Fruit fly (Drosophila melanogaster) whole organism, embryonic: ENCODE measurements around the gene gish.

ENCODE experiments used
- Atf-2 ChIP-seq: fragments of 200-800 bp; sonication (Bioruptor generic); optimal IDR thresholded peaks from 2 replicates; lab custom pipeline; 2016; ENCODE audit warnings: missing biosample characterization, missing genetic modification characterization
- BEAF-32 ChIP-seq: fragments of 200-800 bp; sonication (Bioruptor generic); optimal IDR thresholded peaks from 3 replicates; lab custom pipeline; 2017; ENCODE audit warnings: missing biosample characterization, missing genetic modification characterization, mild to moderate bottlenecking, moderate library complexity, missing genetic modification reagents
- Bgb ChIP-seq: fragments of 200-800 bp; sonication (Bioruptor generic); IDR thresholded peaks from 2 replicates; pipeline ENCODE4 v1.3.6; 2022; ENCODE audit warnings: missing biosample characterization, missing genetic modification characterization; ENCODE audit not compliant: partially characterized antibody
- CG13287 ChIP-seq: fragments of 200-800 bp; sonication (Bioruptor generic); IDR thresholded peaks from 2 replicates; pipeline ENCODE4 v1.3.6; 2022; ENCODE audit warnings: missing biosample characterization, missing genetic modification characterization; ENCODE audit not compliant: partially characterized antibody
- CG13624 ChIP-seq: fragments of 200-800 bp; sonication (Bioruptor generic); optimal IDR thresholded peaks from 2 replicates; lab custom pipeline; 2016; ENCODE audit warnings: missing biosample characterization, missing genetic modification characterization
- CG13894 ChIP-seq: fragments of 200-800 bp; sonication (Bioruptor generic); optimal IDR thresholded peaks from 3 replicates; lab custom pipeline; 2018; ENCODE audit warnings: missing biosample characterization, mild to moderate bottlenecking, missing genetic modification characterization, moderate library complexity
- CG14050 ChIP-seq: fragments of 200-800 bp; sonication (Bioruptor generic); IDR thresholded peaks from 3 replicates; pipeline ENCODE4 v1.3.6; 2022; ENCODE audit warnings: missing biosample characterization, missing genetic modification characterization
- CG16863 ChIP-seq: fragments of 200-800 bp; sonication (Bioruptor generic); optimal IDR thresholded peaks from 3 replicates; lab custom pipeline; 2016; ENCODE audit warnings: missing biosample characterization, missing genetic modification characterization
- CG17568 ChIP-seq: fragments of 200-800 bp; sonication (Bioruptor generic); optimal IDR thresholded peaks from 2 replicates; lab custom pipeline; 2018; ENCODE audit warnings: missing biosample characterization, mild to moderate bottlenecking, missing genetic modification characterization, moderate library complexity
- CG17829 ChIP-seq: fragments of 200-800 bp; optimal IDR thresholded peaks from 2 replicates; lab custom pipeline; 2019; ENCODE audit warnings: missing biosample characterization, mild to moderate bottlenecking, missing genetic modification characterization, moderate library complexity
- CG1792 ChIP-seq: fragments of 200-800 bp; sonication (Bioruptor generic); optimal IDR thresholded peaks from 2 replicates; lab custom pipeline; 2016; ENCODE audit warnings: missing biosample characterization, missing genetic modification characterization
- CG18599 ChIP-seq: fragments of 200-800 bp; sonication (Bioruptor generic); optimal IDR thresholded peaks from 3 replicates; lab custom pipeline; 2017; ENCODE audit warnings: missing biosample characterization, missing genetic modification characterization, mild to moderate bottlenecking, moderate library complexity, missing genetic modification reagents
- CG2199 ChIP-seq: fragments of 200-800 bp; sonication (Bioruptor generic); IDR thresholded peaks from 3 replicates; pipeline ENCODE4 v1.3.6; 2022; ENCODE audit warnings: missing biosample characterization, missing genetic modification characterization
- CG2712 ChIP-seq: fragments of 200-800 bp; optimal IDR thresholded peaks from 3 replicates; lab custom pipeline; 2019; ENCODE audit warnings: missing biosample characterization, mild to moderate bottlenecking, missing genetic modification characterization, moderate library complexity
- CG31441 ChIP-seq: fragments of 200-800 bp; sonication (Bioruptor generic); IDR thresholded peaks from 2 replicates; pipeline ENCODE4 v1.3.6; 2022; ENCODE audit warnings: missing biosample characterization, missing genetic modification characterization
- CG33213 ChIP-seq: fragments of 200-800 bp; sonication (Bioruptor generic); optimal IDR thresholded peaks from 3 replicates; lab custom pipeline; 2016; ENCODE audit warnings: missing biosample characterization, missing genetic modification characterization
- CG42726 ChIP-seq: fragments of 200-800 bp; sonication (Bioruptor generic); IDR thresholded peaks from 2 replicates; pipeline ENCODE4 v1.3.6; 2022; ENCODE audit warnings: missing biosample characterization, missing genetic modification characterization; ENCODE audit not compliant: partially characterized antibody
- CG6254 ChIP-seq: fragments of 200-800 bp; sonication (Bioruptor generic); optimal IDR thresholded peaks from 3 replicates; lab custom pipeline; 2017; ENCODE audit warnings: mild to moderate bottlenecking, missing biosample characterization, missing genetic modification reagents, missing genetic modification characterization
- CG7963 ChIP-seq: fragments of 200-800 bp; sonication (Bioruptor generic); IDR thresholded peaks from 3 replicates; pipeline ENCODE4 v1.3.6; 2022; ENCODE audit warnings: missing biosample characterization, missing genetic modification characterization; ENCODE audit not compliant: partially characterized antibody
- CG7987 ChIP-seq: fragments of 200-800 bp; sonication (Bioruptor generic); optimal IDR thresholded peaks from 2 replicates; lab custom pipeline; 2018; ENCODE audit warnings: missing biosample characterization, mild to moderate bottlenecking, missing genetic modification characterization, moderate library complexity
- CG8281 ChIP-seq: fragments of 200-800 bp; sonication (Bioruptor generic); optimal IDR thresholded peaks from 2 replicates; lab custom pipeline; 2018; ENCODE audit warnings: missing biosample characterization, mild to moderate bottlenecking, missing genetic modification characterization, moderate library complexity
- CG8388 ChIP-seq: fragments of 200-800 bp; sonication (Bioruptor generic); optimal IDR thresholded peaks from 2 replicates; lab custom pipeline; 2019; ENCODE audit warnings: missing biosample characterization, mild to moderate bottlenecking, missing genetic modification characterization, moderate library complexity
- CG9932 ChIP-seq: fragments of 200-800 bp; sonication (Bioruptor generic); IDR thresholded peaks from 2 replicates; pipeline ENCODE4 v1.3.6; 2022; ENCODE audit warnings: missing biosample characterization, missing genetic modification characterization
- Dp ChIP-seq: fragments of 200-800 bp; sonication (Bioruptor generic); optimal IDR thresholded peaks from 2 replicates; lab custom pipeline; 2018; ENCODE audit warnings: missing biosample characterization, mild to moderate bottlenecking, missing genetic modification characterization, moderate library complexity
- Dref ChIP-seq: fragments of 200-800 bp; sonication (Bioruptor generic); IDR thresholded peaks from 2 replicates; pipeline ENCODE4 v1.3.6; 2022; ENCODE audit warnings: missing biosample characterization, missing genetic modification characterization
- Gsc ChIP-seq: fragments of 200-800 bp; sonication (Bioruptor generic); IDR thresholded peaks from 2 replicates; pipeline ENCODE4 v1.3.6; 2022; ENCODE audit warnings: missing biosample characterization, missing genetic modification characterization
- H2.0 ChIP-seq: fragments of 200-800 bp; sonication (Bioruptor generic); IDR thresholded peaks from 2 replicates; pipeline ENCODE4 v1.3.6; 2022; ENCODE audit warnings: missing biosample characterization, missing genetic modification characterization
- HHEX ChIP-seq: fragments of 200-800 bp; sonication (Bioruptor generic); optimal IDR thresholded peaks from 3 replicates; lab custom pipeline; 2017; ENCODE audit warnings: missing biosample characterization, mild to moderate bottlenecking, missing genetic modification characterization, missing genetic modification reagents
- Hr78 ChIP-seq, 2 experiments: fragments of 200-800 bp in 1 of 2; fragments of >200 bp in 1 of 2; sonication (Bioruptor generic) in 1 of 2; optimal IDR thresholded peaks; 2 replicates each; lab custom pipeline; 2017 to 2019; ENCODE audit warnings: missing biosample characterization in 2 of 2, missing genetic modification characterization in 2 of 2, mild to moderate bottlenecking in 1 of 2, moderate library complexity in 1 of 2
- Med ChIP-seq: fragments of 200-800 bp; sonication (Bioruptor generic); peaks from one replicate; lab custom pipeline; 2016; ENCODE audit warnings: missing biosample characterization, missing genetic modification characterization, mild to moderate bottlenecking, inconsistent platforms, moderate library complexity
- Myb ChIP-seq: fragments of 200-800 bp; sonication (Bioruptor generic); optimal IDR thresholded peaks from 2 replicates; lab custom pipeline; 2016; ENCODE audit warnings: missing biosample characterization, missing genetic modification characterization
- Oli ChIP-seq: fragments of 200-800 bp; sonication (Bioruptor generic); optimal IDR thresholded peaks from 2 replicates; lab custom pipeline; 2018; ENCODE audit warnings: missing biosample characterization, mild to moderate bottlenecking, missing genetic modification characterization, moderate library complexity
- Opbp ChIP-seq: fragments of 200-800 bp; sonication (Bioruptor generic); IDR thresholded peaks from 3 replicates; pipeline ENCODE4 v1.3.6; 2022; ENCODE audit warnings: missing biosample characterization, missing genetic modification characterization; ENCODE audit not compliant: partially characterized antibody
- Usf ChIP-seq: fragments of 200-800 bp; sonication (Bioruptor generic); optimal IDR thresholded peaks from 2 replicates; lab custom pipeline; 2017; ENCODE audit warnings: missing genotype, missing biosample characterization, missing genetic modification characterization
- Xbp1 ChIP-seq: fragments of 200-800 bp; sonication (Bioruptor generic); optimal IDR thresholded peaks from 3 replicates; lab custom pipeline; 2016; ENCODE audit warnings: missing biosample characterization, mild to moderate bottlenecking, missing genetic modification characterization
- amos ChIP-seq: fragments of 200-800 bp; sonication (Bioruptor generic); IDR thresholded peaks from 2 replicates; pipeline ENCODE4 v1.3.6; 2022; ENCODE audit warnings: missing biosample characterization, missing genetic modification characterization; ENCODE audit not compliant: partially characterized antibody
- aop ChIP-seq: fragments of 200-800 bp; sonication (Bioruptor generic); IDR thresholded peaks from 2 replicates; pipeline ENCODE4 v1.3.6; 2022; ENCODE audit warnings: missing biosample characterization, missing genetic modification characterization
- cwo ChIP-seq: fragments of 200-800 bp; sonication (Bioruptor generic); optimal IDR thresholded peaks from 3 replicates; lab custom pipeline; 2017; ENCODE audit warnings: missing biosample characterization, missing genetic modification characterization, mild to moderate bottlenecking, moderate library complexity, missing genetic modification reagents
- dm ChIP-seq: fragments of 200-800 bp; sonication (Bioruptor generic); optimal IDR thresholded peaks from 3 replicates; lab custom pipeline; 2016; ENCODE audit warnings: missing biosample characterization, missing genetic modification characterization
- gfzf ChIP-seq: fragments of 200-800 bp; sonication (Bioruptor generic); optimal IDR thresholded peaks from 2 replicates; lab custom pipeline; 2016; ENCODE audit warnings: missing biosample characterization, mild to moderate bottlenecking, missing genetic modification characterization, moderate library complexity
- ham ChIP-seq: fragments of 200-800 bp; sonication (Bioruptor generic); IDR thresholded peaks from 2 replicates; pipeline ENCODE4 v1.3.6; 2022; ENCODE audit warnings: missing biosample characterization, missing genetic modification characterization
- jing ChIP-seq: fragments of 200-800 bp; sonication (Bioruptor generic); optimal IDR thresholded peaks from 2 replicates; lab custom pipeline; 2018; ENCODE audit warnings: missing biosample characterization, mild to moderate bottlenecking, missing genetic modification characterization
- knrl ChIP-seq: fragments of 200-800 bp; sonication (Bioruptor generic); IDR thresholded peaks from 3 replicates; pipeline ENCODE4 v1.3.6; 2022; ENCODE audit warnings: missing biosample characterization, missing genetic modification characterization; ENCODE audit not compliant: partially characterized antibody
- pita ChIP-seq: fragments of 200-800 bp; sonication (Bioruptor generic); optimal IDR thresholded peaks from 2 replicates; lab custom pipeline; 2017; ENCODE audit warnings: missing biosample characterization, mild to moderate bottlenecking, missing genetic modification characterization
- seq ChIP-seq: fragments of 200-800 bp; sonication (Bioruptor generic); IDR thresholded peaks from 2 replicates; pipeline ENCODE4 v1.3.6; 2022; ENCODE audit warnings: missing biosample characterization, missing genetic modification characterization
- sug ChIP-seq: fragments of 200-800 bp; optimal IDR thresholded peaks from 2 replicates; lab custom pipeline; 2019; ENCODE audit warnings: missing biosample characterization, mild to moderate bottlenecking, missing genetic modification characterization, moderate library complexity
- usp ChIP-seq: fragments of >200 bp; optimal IDR thresholded peaks from 2 replicates; lab custom pipeline; 2017; ENCODE audit warnings: missing biosample characterization, missing genetic modification characterization
- zf30C ChIP-seq: fragments of 200-800 bp; sonication (Bioruptor generic); optimal IDR thresholded peaks from 3 replicates; lab custom pipeline; 2018; ENCODE audit warnings: missing biosample characterization, mild to moderate bottlenecking, missing genetic modification characterization

The gish gene

dm6 chr3R:16351044-16351443 lies 78.8 kb downstream of the gish start (continued):
- TF ChIP-seq CG6254, result no peak
- TF ChIP-seq CG7987 (GFP tag; lab: Kevin White, UChicago), result peak; percentile 11
- peak; percentile 10 for TF ChIP-seq Dp (GFP tag; lab: Kevin White, UChicago)
- peak; percentile 95 for TF ChIP-seq CG2199
- no peak for TF ChIP-seq zf30C
- no peak for TF ChIP-seq CG33213
- TF ChIP-seq Opbp, result peak; percentile 58; the same call in 2 of the 3 replicates
- peak; percentile 42; the same call in 1 of the 3 replicates for TF ChIP-seq knrl (GFP tag; lab: Robert Waterston, UW)
- peak; percentile 58; the same call in 1 of the 2 replicates for TF ChIP-seq CG42726 (GFP tag; lab: Robert Waterston, UW)
- TF ChIP-seq sug, result peak; percentile 20
- TF ChIP-seq Bgb (GFP tag; lab: Robert Waterston, UW), result peak; percentile 77
- peak; percentile 83 for TF ChIP-seq pita (GFP tag; lab: Kevin White, UChicago)
- TF ChIP-seq dm (GFP tag; lab: Kevin White, UChicago), result no peak
- TF ChIP-seq CG17829 (tag; lab: Kevin White, UChicago), result peak; percentile 9
- TF ChIP-seq Usf (GFP tag; lab: Kevin White, UChicago), result no peak
- TF ChIP-seq gfzf (GFP tag; lab: Kevin White, UChicago), result peak; percentile 18
- peak; percentile 21 for TF ChIP-seq Myb (GFP tag; lab: Kevin White, UChicago)
- no peak for TF ChIP-seq CG31441 (GFP tag; lab: Robert Waterston, UW)
- peak; percentile 22 for TF ChIP-seq CG2712 (tag; lab: Kevin White, UChicago)
- TF ChIP-seq CG7963 (GFP tag; lab: Robert Waterston, UW), result 0 out of 3 replicates have a peak, but pooled peaks have one; percentile 13
- TF ChIP-seq Xbp1 (GFP tag; lab: Kevin White, UChicago), result peak; percentile 6
- TF ChIP-seq amos (GFP tag; lab: Robert Waterston, UW), result peak; percentile 70
- peak; percentile 19; the same call in 1 of the 2 replicates for TF ChIP-seq CG13287 (GFP tag; lab: Robert Waterston, UW)
- TF ChIP-seq CG8281 (tag; lab: Kevin White, UChicago), result no peak
- peak in 1 of 2 experiments; percentile 77 for TF ChIP-seq Hr78 (GFP tag; optimal IDR thresholded peaks at IDR 0.05; lab: Kevin White, UChicago)
- TF ChIP-seq aop (GFP tag; lab: Robert Waterston, UW), result no peak
- peak; percentile 31 for TF ChIP-seq BEAF-32 (GFP tag; lab: Kevin White, UChicago)

dm6 chr3R:16352039-16352438 lies 79.8 kb downstream of the gish start:
- TF ChIP-seq CG1792 (GFP tag; lab: Kevin White, UChicago), result no peak
- TF ChIP-seq CG16863 (GFP tag; lab: Kevin White, UChicago), result no peak
- no peak for TF ChIP-seq Myb (GFP tag; lab: Kevin White, UChicago)
- TF ChIP-seq seq, result no peak
- TF ChIP-seq usp (GFP tag; lab: Kevin White, UChicago), result no peak
- TF ChIP-seq Dref (GFP tag; lab: Robert Waterston, UW), result no peak
- TF ChIP-seq CG8388 (GFP tag; lab: Kevin White, UChicago), result no peak

- TF ChIP-seq CG9932 (GFP tag; lab: Robert Waterston, UW) (0 out of 2 replicates have a peak, but pooled peaks have one; percentile 18), CG18599 (GFP tag; lab: Kevin White, UChicago) (peak; percentile 0), HHEX (GFP tag; lab: Kevin White, UChicago) (peak; percentile 7), cwo (GFP tag; lab: Kevin White, UChicago) (peak; percentile 89), sug (peak; percentile 0), CG13894 (tag; lab: Kevin White, UChicago) (peak; percentile 12), H2.0 (GFP tag; lab: Robert Waterston, UW) (no peak), CG13624 (peak; percentile 54), CG17568 (no peak), Atf-2 (GFP tag; lab: Kevin White, UChicago) (no peak), CG14050 (GFP tag; lab: Robert Waterston, UW) (no peak), Gsc (GFP tag; lab: Robert Waterston, UW) (no peak), ham (GFP tag; lab: Robert Waterston, UW) (no peak), Med (GFP tag; lab: Kevin White, UChicago) (peak; percentile 80), Oli (tag; lab: Kevin White, UChicago) (no peak), jing (GFP tag; lab: Kevin White, UChicago) (no peak)
Observed at dm6 chr3R:16353195-16353594, 80.9 kb downstream of the gish start.
